Worm (Caenorhabditis elegans): ENCODE measurements around the gene gldi-9.

DNA sequence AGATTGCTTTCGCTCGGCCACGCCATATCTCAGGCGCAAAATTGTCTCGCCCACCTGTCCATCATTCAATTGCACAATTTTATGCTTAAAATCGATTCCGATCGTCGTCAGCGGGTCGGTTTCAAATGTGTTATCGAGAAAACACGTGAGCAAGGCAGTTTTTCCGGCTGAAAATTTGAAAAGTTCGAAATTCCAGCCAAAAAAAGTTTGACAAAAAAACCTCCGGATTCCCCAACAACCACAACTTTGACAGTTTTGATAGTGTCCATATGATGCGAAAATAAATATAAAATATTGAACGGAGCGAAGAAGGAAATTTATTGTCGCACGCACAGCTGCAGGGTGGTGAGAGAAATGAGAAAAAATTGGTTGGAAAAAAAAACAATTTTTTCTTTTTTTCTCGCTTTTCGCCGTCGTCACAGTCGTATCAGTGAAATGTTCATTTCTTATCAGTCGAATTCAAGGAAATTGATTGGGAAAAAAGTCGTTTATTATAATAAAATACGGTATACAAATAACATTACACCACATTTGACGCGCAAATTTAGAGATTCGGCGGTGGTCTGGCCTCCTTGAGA, 22.5 kb downstream of the gldi-9 start, which contains the start of gene Y71H2AM.12:
- TF ChIP-seq flt-1 (GFP tag; IDR thresholded peaks at IDR 0.05) (no peak), ets-7 (tag; optimal IDR thresholded peaks at IDR 0.05) (no peak), pes-1 (GFP tag; IDR thresholded peaks at IDR 0.05) (no peak), F13C5.2 (tag; optimal IDR thresholded peaks at IDR 0.05) (no peak), ceh-36 (tag; optimal IDR thresholded peaks at IDR 0.05) (no peak), hnd-1 (tag; optimal IDR thresholded peaks at IDR 0.05) (no peak), tra-4 (tag; optimal IDR thresholded peaks at IDR 0.05) (no peak), aly-1 (tag; optimal IDR thresholded peaks at IDR 0.05) (no peak), hmbx-1 (tag; optimal IDR thresholded peaks at IDR 0.05) (no peak), ama-1 (optimal IDR thresholded peaks at IDR 0.05) (no peak), tbx-37 (GFP tag; conservative IDR thresholded peaks at IDR 0.05) (no peak), B0310.2 (tag; optimal IDR thresholded peaks at IDR 0.05) (no peak), hmg-4 (GFP tag; optimal IDR thresholded peaks at IDR 0.05) (no peak)
